Fruit fly (Drosophila melanogaster) whole organism, embryonic: ENCODE results near the gene Veneno.

ENCODE experiments used
- Ada2b ChIP-seq: fragments of 200-800 bp; sonication (Bioruptor generic); IDR thresholded peaks from 2 replicates; pipeline ENCODE4 v1.3.6; 2022; ENCODE audit warnings: missing biosample characterization, missing genetic modification characterization
- CG10321 ChIP-seq: fragments of 200-800 bp; sonication (Bioruptor generic); IDR thresholded peaks from 2 replicates; pipeline ENCODE4 v1.3.6; 2022; ENCODE audit warnings: missing biosample characterization, missing genetic modification characterization
- CG10366 ChIP-seq: fragments of 200-800 bp; sonication (Bioruptor generic); IDR thresholded peaks from 2 replicates; pipeline ENCODE4 v1.3.6; 2022; ENCODE audit warnings: missing biosample characterization, missing genetic modification characterization
- CG12155 ChIP-seq: fragments of 200-800 bp; sonication (Bioruptor generic); optimal IDR thresholded peaks from 3 replicates; lab custom pipeline; 2016; ENCODE audit warnings: missing biosample characterization, missing genetic modification characterization
- CG13424 ChIP-seq: fragments of 200-800 bp; sonication (Bioruptor generic); optimal IDR thresholded peaks from 2 replicates; lab custom pipeline; 2019; ENCODE audit warnings: missing biosample characterization, mild to moderate bottlenecking, missing genetic modification characterization, moderate library complexity
- CG14050 ChIP-seq: fragments of 200-800 bp; sonication (Bioruptor generic); IDR thresholded peaks from 3 replicates; pipeline ENCODE4 v1.3.6; 2022; ENCODE audit warnings: missing biosample characterization, missing genetic modification characterization
- CG14860 ChIP-seq: fragments of 200-800 bp; sonication (Bioruptor generic); IDR thresholded peaks from 3 replicates; pipeline ENCODE4 v1.3.6; 2022; ENCODE audit warnings: missing biosample characterization, missing genetic modification characterization; ENCODE audit not compliant: partially characterized antibody
- CG17829 ChIP-seq: fragments of 200-800 bp; optimal IDR thresholded peaks from 2 replicates; lab custom pipeline; 2019; ENCODE audit warnings: missing biosample characterization, mild to moderate bottlenecking, missing genetic modification characterization, moderate library complexity
- CG2875 ChIP-seq: fragments of 200-800 bp; sonication (Bioruptor generic); optimal IDR thresholded peaks from 2 replicates; lab custom pipeline; 2017; ENCODE audit warnings: missing biosample characterization, mild to moderate bottlenecking, missing genetic modification characterization, missing genetic modification reagents
- CG3281 ChIP-seq: fragments of 200-800 bp; sonication (Bioruptor generic); optimal IDR thresholded peaks from 3 replicates; lab custom pipeline; 2017; ENCODE audit warnings: missing biosample characterization, mild to moderate bottlenecking, missing genetic modification characterization
- CG33213 ChIP-seq: fragments of 200-800 bp; sonication (Bioruptor generic); optimal IDR thresholded peaks from 3 replicates; lab custom pipeline; 2016; ENCODE audit warnings: missing biosample characterization, missing genetic modification characterization
- CG3407 ChIP-seq: fragments of 200-800 bp; sonication (Bioruptor generic); optimal IDR thresholded peaks from 2 replicates; lab custom pipeline; 2018; ENCODE audit warnings: missing biosample characterization, mild to moderate bottlenecking, missing genetic modification characterization
- CG43689 ChIP-seq: fragments of 200-800 bp; sonication (Bioruptor generic); IDR thresholded peaks from 2 replicates; pipeline ENCODE4 v1.3.6; 2022; ENCODE audit warnings: missing biosample characterization, missing genetic modification characterization
- CG4707 ChIP-seq: fragments of 200-800 bp; sonication (Bioruptor generic); optimal IDR thresholded peaks from 2 replicates; lab custom pipeline; 2018; ENCODE audit warnings: missing biosample characterization, mild to moderate bottlenecking, missing genetic modification characterization, moderate library complexity
- CG7963 ChIP-seq: fragments of 200-800 bp; sonication (Bioruptor generic); IDR thresholded peaks from 3 replicates; pipeline ENCODE4 v1.3.6; 2022; ENCODE audit warnings: missing biosample characterization, missing genetic modification characterization; ENCODE audit not compliant: partially characterized antibody
- CG7987 ChIP-seq: fragments of 200-800 bp; sonication (Bioruptor generic); optimal IDR thresholded peaks from 2 replicates; lab custom pipeline; 2018; ENCODE audit warnings: missing biosample characterization, mild to moderate bottlenecking, missing genetic modification characterization, moderate library complexity
- CG8089 ChIP-seq: fragments of 200-800 bp; sonication (Bioruptor generic); optimal IDR thresholded peaks from 3 replicates; lab custom pipeline; 2016; ENCODE audit warnings: missing biosample characterization, missing genetic modification characterization
- CG8478 ChIP-seq: fragments of >200 bp; optimal IDR thresholded peaks from 2 replicates; lab custom pipeline; 2018
- CG9817 ChIP-seq: fragments of 200-800 bp; sonication (Bioruptor generic); optimal IDR thresholded peaks from 2 replicates; lab custom pipeline; 2018; ENCODE audit warnings: missing biosample characterization, mild to moderate bottlenecking, missing genetic modification characterization, moderate library complexity
- Drgx ChIP-seq: fragments of 200-800 bp; sonication (Bioruptor generic); IDR thresholded peaks from 2 replicates; pipeline ENCODE4 v1.3.6; 2022; ENCODE audit warnings: missing biosample characterization, missing genetic modification characterization
- Fer1 ChIP-seq: fragments of 200-800 bp; sonication (Bioruptor generic); optimal IDR thresholded peaks from 2 replicates; lab custom pipeline; 2017; ENCODE audit warnings: missing biosample characterization, mild to moderate bottlenecking, missing genetic modification characterization
- Hmr ChIP-seq: fragments of 200-800 bp; sonication (Bioruptor generic); optimal IDR thresholded peaks from 3 replicates; lab custom pipeline; 2017; ENCODE audit warnings: mild to moderate bottlenecking, missing biosample characterization, missing genetic modification reagents, missing genetic modification characterization
- Hr51 ChIP-seq, 2 experiments: fragments of 200-800 bp; sonication (Bioruptor generic); optimal IDR thresholded peaks; 2 replicates in 1 of 2; 3 replicates in 1 of 2; lab custom pipeline; 2016 to 2018; ENCODE audit warnings: missing biosample characterization in 2 of 2, missing genetic modification characterization in 2 of 2, mild to moderate bottlenecking in 1 of 2, moderate library complexity in 1 of 2
- Jarid2 ChIP-seq: fragments of 200-800 bp; sonication (Bioruptor generic); optimal IDR thresholded peaks from 3 replicates; lab custom pipeline; 2017; ENCODE audit warnings: mild to moderate bottlenecking, missing biosample characterization, missing genetic modification reagents, missing genetic modification characterization
- Lpt ChIP-seq: fragments of >200 bp; optimal IDR thresholded peaks from 2 replicates; lab custom pipeline; 2018; ENCODE audit warnings: missing biosample characterization, missing genetic modification characterization
- NFAT ChIP-seq: fragments of 200-800 bp; sonication (Bioruptor generic); IDR thresholded peaks from 2 replicates; pipeline ENCODE4 v1.3.6; 2022; ENCODE audit warnings: missing biosample characterization, missing genetic modification characterization
- Oaz ChIP-seq: fragments of 200-800 bp; sonication (Bioruptor generic); IDR thresholded peaks from 2 replicates; pipeline ENCODE4 v1.3.6; 2022; ENCODE audit warnings: missing biosample characterization, missing genetic modification characterization
- Oli ChIP-seq: fragments of 200-800 bp; sonication (Bioruptor generic); optimal IDR thresholded peaks from 2 replicates; lab custom pipeline; 2018; ENCODE audit warnings: missing biosample characterization, mild to moderate bottlenecking, missing genetic modification characterization, moderate library complexity
- Ssrp ChIP-seq: fragments of 200-800 bp; sonication (Bioruptor generic); optimal IDR thresholded peaks from 2 replicates; lab custom pipeline; 2018; ENCODE audit warnings: missing biosample characterization, mild to moderate bottlenecking, missing genetic modification characterization, moderate library complexity
- Trl ChIP-seq, 3 experiments: fragments of >200 bp in 2 of 3; fragments of 200-800 bp in 1 of 3; sonication (Bioruptor generic) in 1 of 3; optimal IDR thresholded peaks; 2 replicates in 1 of 3; 3 replicates in 2 of 3; lab custom pipeline; 2016 to 2017; ENCODE audit warnings: missing biosample characterization in 1 of 3, missing genetic modification characterization in 1 of 3
- abd-A ChIP-seq: fragments of 200-800 bp; sonication (Bioruptor generic); optimal IDR thresholded peaks from 3 replicates; lab custom pipeline; 2019; ENCODE audit warnings: missing biosample characterization, mild to moderate bottlenecking, missing genetic modification characterization, moderate library complexity
- aop ChIP-seq: fragments of 200-800 bp; sonication (Bioruptor generic); IDR thresholded peaks from 2 replicates; pipeline ENCODE4 v1.3.6; 2022; ENCODE audit warnings: missing biosample characterization, missing genetic modification characterization
- bowl ChIP-seq: fragments of 200-800 bp; sonication (Bioruptor generic); IDR thresholded peaks from 2 replicates; pipeline ENCODE4 v1.3.6; 2022; ENCODE audit warnings: missing biosample characterization, missing genetic modification characterization
- bsh ChIP-seq, 2 experiments: fragments of 200-800 bp; sonication (Bioruptor generic); optimal IDR thresholded peaks; 2 replicates each; lab custom pipeline; 2017 to 2018; ENCODE audit warnings: mild to moderate bottlenecking in 2 of 2, missing biosample characterization in 2 of 2, missing genetic modification characterization in 2 of 2, moderate library complexity in 1 of 2
- caup ChIP-seq: fragments of 200-800 bp; sonication (Bioruptor generic); optimal IDR thresholded peaks from 3 replicates; lab custom pipeline; 2017; ENCODE audit warnings: missing biosample characterization, mild to moderate bottlenecking, missing genetic modification characterization, moderate library complexity; ENCODE audit not compliant: severe bottlenecking
- cwo ChIP-seq: fragments of 200-800 bp; sonication (Bioruptor generic); optimal IDR thresholded peaks from 3 replicates; lab custom pipeline; 2017; ENCODE audit warnings: missing biosample characterization, missing genetic modification characterization, mild to moderate bottlenecking, moderate library complexity, missing genetic modification reagents
- da ChIP-seq: fragments of 200-800 bp; sonication (Bioruptor generic); optimal IDR thresholded peaks from 2 replicates; lab custom pipeline; 2016; ENCODE audit warnings: missing biosample characterization, missing genetic modification characterization
- dysf ChIP-seq: fragments of 200-800 bp; sonication (Bioruptor generic); IDR thresholded peaks from 3 replicates; pipeline ENCODE4 v1.3.6; 2022; ENCODE audit warnings: missing biosample characterization, missing genetic modification characterization
- emc ChIP-seq: fragments of 200-800 bp; sonication (Bioruptor generic); optimal IDR thresholded peaks from 2 replicates; lab custom pipeline; 2016; ENCODE audit warnings: missing biosample characterization, missing genetic modification characterization
- fd96Cb ChIP-seq: fragments of 200-800 bp; sonication (Bioruptor generic); optimal IDR thresholded peaks from 2 replicates; lab custom pipeline; 2018; ENCODE audit warnings: missing biosample characterization, mild to moderate bottlenecking, missing genetic modification characterization, moderate library complexity
- ken ChIP-seq: fragments of 200-800 bp; sonication (Bioruptor generic); IDR thresholded peaks from 3 replicates; pipeline ENCODE4 v1.3.6; 2022; ENCODE audit warnings: missing biosample characterization, missing genetic modification characterization
- nmo ChIP-seq: fragments of 200-800 bp; sonication (Bioruptor generic); optimal IDR thresholded peaks from 2 replicates; lab custom pipeline; 2018; ENCODE audit warnings: missing biosample characterization, mild to moderate bottlenecking, missing genetic modification characterization, moderate library complexity
- nom ChIP-seq: fragments of 200-800 bp; sonication (Bioruptor generic); optimal IDR thresholded peaks from 2 replicates; lab custom pipeline; 2017; ENCODE audit warnings: missing biosample characterization, missing genetic modification characterization, mild to moderate bottlenecking, moderate library complexity, missing genetic modification reagents
- sens ChIP-seq: fragments of 200-800 bp; sonication (Bioruptor generic); peaks from one replicate; lab custom pipeline; 2016; ENCODE audit warnings: missing biosample characterization, missing genetic modification characterization
- seq ChIP-seq: fragments of 200-800 bp; sonication (Bioruptor generic); IDR thresholded peaks from 2 replicates; pipeline ENCODE4 v1.3.6; 2022; ENCODE audit warnings: missing biosample characterization, missing genetic modification characterization
- sisA ChIP-seq: fragments of 200-800 bp; sonication (Bioruptor generic); IDR thresholded peaks from 2 replicates; pipeline ENCODE4 v1.3.6; 2022; ENCODE audit warnings: missing biosample characterization, missing genetic modification characterization
- stc ChIP-seq: fragments of 200-800 bp; sonication (Bioruptor generic); IDR thresholded peaks from 2 replicates; pipeline ENCODE4 v1.3.6; 2022; ENCODE audit warnings: missing biosample characterization, missing genetic modification characterization
- sug ChIP-seq: fragments of 200-800 bp; optimal IDR thresholded peaks from 2 replicates; lab custom pipeline; 2019; ENCODE audit warnings: missing biosample characterization, mild to moderate bottlenecking, missing genetic modification characterization, moderate library complexity
- unc-4 ChIP-seq: fragments of 200-800 bp; sonication (Bioruptor generic); IDR thresholded peaks from 2 replicates; pipeline ENCODE4 v1.3.6; 2022; ENCODE audit warnings: missing biosample characterization, missing genetic modification characterization; ENCODE audit not compliant: partially characterized antibody
- vnd ChIP-seq: fragments of 200-800 bp; sonication (Bioruptor generic); IDR thresholded peaks from 3 replicates; pipeline ENCODE4 v1.3.6; 2022; ENCODE audit warnings: missing biosample characterization, missing genetic modification characterization; ENCODE audit not compliant: partially characterized antibody

Gene Veneno

DNA sequence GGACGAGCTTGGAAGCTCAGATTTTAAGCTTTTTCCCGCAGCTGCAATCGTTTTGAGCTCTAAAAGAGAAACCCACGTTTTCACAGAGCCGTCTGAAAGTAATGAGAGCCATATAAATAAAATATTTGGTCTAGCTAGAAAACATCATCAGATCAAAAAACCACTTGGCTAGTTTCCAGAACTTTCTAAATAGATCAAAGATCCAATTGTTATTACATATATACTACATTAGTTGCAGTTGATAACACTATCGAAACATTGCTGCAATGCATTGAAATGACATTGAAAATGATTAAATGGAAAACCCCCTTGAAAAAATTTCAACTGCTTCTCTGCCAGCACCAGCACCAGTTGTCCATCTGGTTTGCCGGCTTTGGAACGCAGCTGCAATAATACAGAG lies 7.4 kb downstream of the Veneno start (continued):
- TF ChIP-seq sug (tag; lab: Kevin White, UChicago) = no peak
- TF ChIP-seq CG10366 (GFP tag; lab: Robert Waterston, UW) = peak; percentile 36; the same call in 1 of the 2 replicates
- peak; percentile 11; the same call in 2 of the 3 replicates for TF ChIP-seq dysf (GFP tag; lab: Robert Waterston, UW)
- peak; percentile 13 for TF ChIP-seq nmo (GFP tag; lab: Kevin White, UChicago)
- no peak for TF ChIP-seq Jarid2 (GFP tag; lab: Kevin White, UChicago)
- no peak for TF ChIP-seq CG2875 (GFP tag; lab: Kevin White, UChicago)
- peak; percentile 62 for TF ChIP-seq CG13424 (tag; lab: Kevin White, UChicago)
- no peak for TF ChIP-seq unc-4
- no peak for TF ChIP-seq Trl (optimal IDR thresholded peaks at IDR 0.05; lab: Kevin White, UChicago)
- no peak for TF ChIP-seq Trl (GFP tag; optimal IDR thresholded peaks at IDR 0.05; lab: Kevin White, UChicago)
- 0 out of 3 replicates have a peak, but pooled peaks have one; percentile 20 for TF ChIP-seq ken (GFP tag; lab: Robert Waterston, UW)
- no peak for TF ChIP-seq Hmr
- no peak for TF ChIP-seq CG14860 (GFP tag; lab: Robert Waterston, UW)
- peak; percentile 40; the same call in 1 of the 2 replicates for TF ChIP-seq Ada2b (GFP tag; lab: Robert Waterston, UW)
- no peak for TF ChIP-seq vnd
- TF ChIP-seq stc = peak; percentile 59
- peak; percentile 2 for TF ChIP-seq CG17829 (tag; lab: Kevin White, UChicago)
- TF ChIP-seq CG9817 (tag; lab: Kevin White, UChicago) = no peak
- TF ChIP-seq sens = peak; percentile 79
- no peak for TF ChIP-seq emc (GFP tag; lab: Kevin White, UChicago)
- TF ChIP-seq nom (GFP tag; lab: Kevin White, UChicago) = peak; percentile 51
- no peak for TF ChIP-seq CG7987
- no peak for TF ChIP-seq Fer1 (GFP tag; lab: Kevin White, UChicago)
- no peak for TF ChIP-seq CG8089 (GFP tag; lab: Kevin White, UChicago)
- no peak for TF ChIP-seq bowl (GFP tag; lab: Robert Waterston, UW)
- TF ChIP-seq CG8478 = no peak
- peak; percentile 95 for TF ChIP-seq Drgx (GFP tag; lab: Robert Waterston, UW)
- TF ChIP-seq fd96Cb = peak; percentile 48
- no peak for TF ChIP-seq CG3281 (GFP tag; lab: Kevin White, UChicago)
- TF ChIP-seq cwo (GFP tag; lab: Kevin White, UChicago) = no peak
- peak in 1 of 2 experiments; percentile 10 for TF ChIP-seq bsh (GFP tag; optimal IDR thresholded peaks at IDR 0.05; lab: Kevin White, UChicago)
- no peak for TF ChIP-seq CG43689
- no peak for TF ChIP-seq caup
- TF ChIP-seq seq = peak; percentile 34; the same call in 1 of the 2 replicates
- TF ChIP-seq Lpt (GFP tag; lab: Kevin White, UChicago) = no peak
- TF ChIP-seq Ssrp (tag; lab: Kevin White, UChicago) = peak; percentile 49
- peak; percentile 47 for TF ChIP-seq Oli (tag; lab: Kevin White, UChicago)
- peak; percentile 61; the same call in 1 of the 3 replicates for TF ChIP-seq CG14050 (GFP tag; lab: Robert Waterston, UW)
- TF ChIP-seq da = peak; percentile 9
- TF ChIP-seq abd-A (tag; lab: Kevin White, UChicago) = no peak
- no peak for TF ChIP-seq CG3407 (GFP tag; lab: Kevin White, UChicago)
- TF ChIP-seq CG7963 (GFP tag; lab: Robert Waterston, UW) = no peak
- no peak for TF ChIP-seq aop (GFP tag; lab: Robert Waterston, UW)
- TF ChIP-seq CG33213 (GFP tag; lab: Kevin White, UChicago) = no peak
- no peak for TF ChIP-seq CG10321
- TF ChIP-seq Oaz (GFP tag; lab: Robert Waterston, UW) = 0 out of 2 replicates have a peak, but pooled peaks have one; percentile 4
- no peak for TF ChIP-seq CG4707
- peak in 1 of 2 experiments; percentile 73 for TF ChIP-seq Hr51 (GFP tag; optimal IDR thresholded peaks at IDR 0.05; lab: Kevin White, UChicago)
- TF ChIP-seq CG12155 (GFP tag; lab: Kevin White, UChicago) = no peak
- peak; percentile 41; the same call in 1 of the 2 replicates for TF ChIP-seq sisA
- TF ChIP-seq NFAT (GFP tag; lab: Robert Waterston, UW) = no peak
